Worm (Caenorhabditis elegans): ENCODE results near the gene T19D7.6.

Gene T19D7.6

ce11 chrX:645589-645988 is 25.0 kb downstream of the T19D7.6 start:
- TF ChIP-seq ztf-11 (tag; optimal IDR thresholded peaks at IDR 0.05), result no peak
- no peak for TF ChIP-seq zip-8 (tag; optimal IDR thresholded peaks at IDR 0.05)
- no peak for TF ChIP-seq mep-1 (tag; optimal IDR thresholded peaks at IDR 0.05)
- no peak for TF ChIP-seq sem-2 (GFP tag; optimal IDR thresholded peaks at IDR 0.05)
- no peak for TF ChIP-seq nhr-2 (tag; optimal IDR thresholded peaks at IDR 0.05)
- no peak for TF ChIP-seq nhr-76 (tag; optimal IDR thresholded peaks at IDR 0.05)
- no peak for TF ChIP-seq M03D4.4 (tag; optimal IDR thresholded peaks at IDR 0.05)
- TF ChIP-seq nhr-28 (tag; optimal IDR thresholded peaks at IDR 0.05), result no peak
- TF ChIP-seq ham-2 (GFP tag; optimal IDR thresholded peaks at IDR 0.05), result no peak
- no peak for TF ChIP-seq mab-5 (tag; optimal IDR thresholded peaks at IDR 0.05)
- no peak for TF ChIP-seq snpc-4 (tag; optimal IDR thresholded peaks at IDR 0.05)
- no peak for TF ChIP-seq ceh-39 (tag; optimal IDR thresholded peaks at IDR 0.05)
- no peak for TF ChIP-seq cnd-1 (tag; optimal IDR thresholded peaks at IDR 0.05)
- TF ChIP-seq bed-3 (GFP tag; optimal IDR thresholded peaks at IDR 0.05), result no peak
- no peak for TF ChIP-seq lin-13 (tag; optimal IDR thresholded peaks at IDR 0.05)
- no peak for TF ChIP-seq unc-39 (tag; optimal IDR thresholded peaks at IDR 0.05)
- TF ChIP-seq lin-32 (GFP tag; optimal IDR thresholded peaks at IDR 0.05), result no peak
- TF ChIP-seq elt-1 (tag; optimal IDR thresholded peaks at IDR 0.05; ENCODE audit: borderline replicate concordance, insufficient read depth), result no peak

ce11 chrX:642817-643216 is 27.8 kb downstream of the T19D7.6 start:
- TF ChIP-seq mls-2 (tag; optimal IDR thresholded peaks at IDR 0.05) (no peak), mep-1 (tag; optimal IDR thresholded peaks at IDR 0.05) (no peak), ztf-11 (tag; optimal IDR thresholded peaks at IDR 0.05) (no peak), nhr-28 (tag; optimal IDR thresholded peaks at IDR 0.05) (no peak), elt-1 (tag; optimal IDR thresholded peaks at IDR 0.05; ENCODE audit: borderline replicate concordance, insufficient read depth) (no peak), nhr-2 (tag; optimal IDR thresholded peaks at IDR 0.05) (no peak), lsy-2 (tag; optimal IDR thresholded peaks at IDR 0.05) (no peak), mab-5 (tag; optimal IDR thresholded peaks at IDR 0.05) (no peak), hlh-1 (tag; optimal IDR thresholded peaks at IDR 0.05) (no peak), blmp-1 (tag; optimal IDR thresholded peaks at IDR 0.05) (no peak), ham-2 (GFP tag; optimal IDR thresholded peaks at IDR 0.05) (no peak), tbx-8 (GFP tag; optimal IDR thresholded peaks at IDR 0.05) (no peak), drap-1 (GFP tag; optimal IDR thresholded peaks at IDR 0.05) (no peak), unc-62 (GFP tag; optimal IDR thresholded peaks at IDR 0.05) (no peak)

- TF ChIP-seq mls-2 (tag; optimal IDR thresholded peaks at IDR 0.05) (no peak), sem-2 (GFP tag; optimal IDR thresholded peaks at IDR 0.05) (no peak), lin-32 (GFP tag; optimal IDR thresholded peaks at IDR 0.05) (no peak), hlh-1 (tag; optimal IDR thresholded peaks at IDR 0.05) (no peak), unc-39 (tag; optimal IDR thresholded peaks at IDR 0.05) (no peak), blmp-1 (tag; optimal IDR thresholded peaks at IDR 0.05) (no peak), mab-5 (tag; optimal IDR thresholded peaks at IDR 0.05) (no peak), nhr-12 (tag; optimal IDR thresholded peaks at IDR 0.05) (no peak), mep-1 (tag; optimal IDR thresholded peaks at IDR 0.05) (no peak), nhr-237 (tag; optimal IDR thresholded peaks at IDR 0.05) (no peak), unc-62 (GFP tag; optimal IDR thresholded peaks at IDR 0.05) (no peak), elt-1 (tag; optimal IDR thresholded peaks at IDR 0.05; ENCODE audit: borderline replicate concordance, insufficient read depth) (no peak), zip-8 (tag; optimal IDR thresholded peaks at IDR 0.05) (no peak), ham-2 (GFP tag; optimal IDR thresholded peaks at IDR 0.05) (no peak), cnd-1 (tag; optimal IDR thresholded peaks at IDR 0.05) (no peak)
These were observed 29.2 kb downstream of the T19D7.6 start, which contains the start of gene M6.11 for ce11 chrX:641440-641839. M6.11 (minus strand) TSS chrX:641540.

- TF ChIP-seq tbx-8 (GFP tag; optimal IDR thresholded peaks at IDR 0.05) (no peak), zip-8 (tag; optimal IDR thresholded peaks at IDR 0.05) (no peak)
These were observed 33.0 kb downstream of the T19D7.6 start for ce11 chrX:637588-637987.

- TF ChIP-seq zip-8 (tag; optimal IDR thresholded peaks at IDR 0.05) (no peak), nhr-237 (tag; optimal IDR thresholded peaks at IDR 0.05) (no peak), blmp-1 (tag; optimal IDR thresholded peaks at IDR 0.05) (no peak), lin-13 (tag; optimal IDR thresholded peaks at IDR 0.05) (no peak), tbx-8 (GFP tag; optimal IDR thresholded peaks at IDR 0.05) (no peak), nhr-28 (tag; optimal IDR thresholded peaks at IDR 0.05) (no peak), elt-3 (tag; optimal IDR thresholded peaks at IDR 0.05) (no peak), ceh-39 (tag; optimal IDR thresholded peaks at IDR 0.05) (no peak), lin-32 (GFP tag; optimal IDR thresholded peaks at IDR 0.05) (no peak), nhr-76 (tag; optimal IDR thresholded peaks at IDR 0.05) (no peak), lsy-2 (tag; optimal IDR thresholded peaks at IDR 0.05) (no peak), cnd-1 (tag; optimal IDR thresholded peaks at IDR 0.05) (no peak), ztf-11 (tag; optimal IDR thresholded peaks at IDR 0.05) (no peak), drap-1 (GFP tag; optimal IDR thresholded peaks at IDR 0.05) (no peak), ces-1 (GFP tag; optimal IDR thresholded peaks at IDR 0.05) (no peak)
These were observed 33.7 kb downstream of the T19D7.6 start, which contains the start of gene pha-2 for ce11 chrX:636893-637292. pha-2 (minus strand) TSS chrX:636993.

Measured in whole organism, mixed stage, embryonic.